Fruit fly (Drosophila melanogaster) whole organism, embryonic: ENCODE data around the gene p23.

Experiments
- Atf-2 ChIP-seq: fragments of 200-800 bp; sonication (Bioruptor generic); optimal IDR thresholded peaks from 2 replicates; lab custom pipeline; 2016; ENCODE audit warnings: missing biosample characterization, missing genetic modification characterization
- CG1024 ChIP-seq: fragments of 200-800 bp; sonication (Bioruptor generic); IDR thresholded peaks from 2 replicates; pipeline ENCODE4 v1.3.6; 2022; ENCODE audit warnings: missing biosample characterization, missing genetic modification characterization
- CG10274 ChIP-seq: fragments of 200-800 bp; sonication (Bioruptor generic); optimal IDR thresholded peaks from 3 replicates; lab custom pipeline; 2017; ENCODE audit warnings: missing biosample characterization, mild to moderate bottlenecking, missing genetic modification characterization
- CG11398 ChIP-seq: fragments of 200-800 bp; sonication (Bioruptor generic); optimal IDR thresholded peaks from 2 replicates; lab custom pipeline; 2016; ENCODE audit warnings: missing biosample characterization, missing genetic modification characterization
- CG12942 ChIP-seq: fragments of 200-800 bp; sonication (Bioruptor generic); optimal IDR thresholded peaks from 3 replicates; lab custom pipeline; 2016; ENCODE audit warnings: missing biosample characterization, missing genetic modification characterization
- CG13624 ChIP-seq: fragments of 200-800 bp; sonication (Bioruptor generic); optimal IDR thresholded peaks from 2 replicates; lab custom pipeline; 2016; ENCODE audit warnings: missing biosample characterization, missing genetic modification characterization
- CG15601 ChIP-seq: fragments of 200-800 bp; sonication (Bioruptor generic); optimal IDR thresholded peaks from 3 replicates; lab custom pipeline; 2019; ENCODE audit warnings: missing biosample characterization, mild to moderate bottlenecking, missing genetic modification characterization, moderate library complexity
- CG16779 ChIP-seq: fragments of 200-800 bp; sonication (Bioruptor generic); IDR thresholded peaks from 2 replicates; pipeline ENCODE4 v1.3.6; 2022; ENCODE audit warnings: missing biosample characterization, missing genetic modification characterization
- CG1792 ChIP-seq: fragments of 200-800 bp; sonication (Bioruptor generic); optimal IDR thresholded peaks from 2 replicates; lab custom pipeline; 2016; ENCODE audit warnings: missing biosample characterization, missing genetic modification characterization
- CG18476 ChIP-seq: fragments of 200-800 bp; sonication (Bioruptor generic); optimal IDR thresholded peaks from 2 replicates; lab custom pipeline; 2016; ENCODE audit warnings: missing biosample characterization, mild to moderate bottlenecking, missing genetic modification characterization
- CG18599 ChIP-seq: fragments of 200-800 bp; sonication (Bioruptor generic); optimal IDR thresholded peaks from 3 replicates; lab custom pipeline; 2017; ENCODE audit warnings: missing biosample characterization, missing genetic modification characterization, mild to moderate bottlenecking, moderate library complexity, missing genetic modification reagents
- CG18764 ChIP-seq: fragments of 200-800 bp; sonication (Bioruptor generic); optimal IDR thresholded peaks from 3 replicates; lab custom pipeline; 2016; ENCODE audit warnings: missing biosample characterization, missing genetic modification characterization
- CG2129 ChIP-seq: fragments of 200-800 bp; sonication (Bioruptor generic); IDR thresholded peaks from 2 replicates; pipeline ENCODE4 v1.3.6; 2022; ENCODE audit warnings: missing biosample characterization, missing genetic modification characterization; ENCODE audit not compliant: partially characterized antibody
- CG8359 ChIP-seq: fragments of 200-800 bp; sonication (Bioruptor generic); optimal IDR thresholded peaks from 2 replicates; lab custom pipeline; 2017; ENCODE audit warnings: missing biosample characterization, mild to moderate bottlenecking, missing genetic modification characterization, borderline replicate concordance
- CG9609 ChIP-seq: fragments of 200-800 bp; sonication (Bioruptor generic); optimal IDR thresholded peaks from 3 replicates; lab custom pipeline; 2016; ENCODE audit warnings: missing biosample characterization, missing genetic modification characterization
- CG9727 ChIP-seq: fragments of 200-800 bp; sonication (Bioruptor generic); optimal IDR thresholded peaks from 3 replicates; lab custom pipeline; 2017; ENCODE audit warnings: missing biosample characterization, mild to moderate bottlenecking, missing genetic modification characterization
- CG9797 ChIP-seq: fragments of 200-800 bp; sonication (Bioruptor generic); optimal IDR thresholded peaks from 3 replicates; lab custom pipeline; 2018; ENCODE audit warnings: missing biosample characterization, mild to moderate bottlenecking, missing genetic modification characterization
- Dek ChIP-seq: fragments of 200-800 bp; sonication (Bioruptor generic); optimal IDR thresholded peaks from 3 replicates; lab custom pipeline; 2019; ENCODE audit warnings: missing biosample characterization, mild to moderate bottlenecking, missing genetic modification characterization, moderate library complexity
- Dfd ChIP-seq, 2 experiments: fragments of >200 bp; optimal IDR thresholded peaks; 2 replicates each; lab custom pipeline; 2017; ENCODE audit warnings: missing biosample characterization in 2 of 2, missing genetic modification characterization in 2 of 2
- E2f1 ChIP-seq: fragments of 200-800 bp; sonication (Bioruptor generic); IDR thresholded peaks from 2 replicates; pipeline ENCODE4 v1.3.6; 2022; ENCODE audit warnings: missing biosample characterization, missing genetic modification characterization
- E2f2 ChIP-seq: fragments of 200-800 bp; sonication (Bioruptor generic); IDR thresholded peaks from 2 replicates; pipeline ENCODE4 v1.3.6; 2022; ENCODE audit warnings: missing biosample characterization, missing genetic modification characterization
- ERR ChIP-seq: fragments of 200-800 bp; sonication (Bioruptor generic); optimal IDR thresholded peaks from 2 replicates; lab custom pipeline; 2016; ENCODE audit warnings: missing biosample characterization, missing genetic modification characterization
- HLH4C ChIP-seq: fragments of 200-800 bp; sonication (Bioruptor generic); IDR thresholded peaks from 3 replicates; pipeline ENCODE4 v1.3.6; 2022; ENCODE audit warnings: missing biosample characterization, missing genetic modification characterization; ENCODE audit not compliant: partially characterized antibody
- HmgZ ChIP-seq: fragments of 200-800 bp; sonication (Bioruptor generic); optimal IDR thresholded peaks from 2 replicates; lab custom pipeline; 2018; ENCODE audit warnings: missing biosample characterization, mild to moderate bottlenecking, missing genetic modification characterization
- Hr78 ChIP-seq, 2 experiments: fragments of 200-800 bp in 1 of 2; fragments of >200 bp in 1 of 2; sonication (Bioruptor generic) in 1 of 2; optimal IDR thresholded peaks; 2 replicates each; lab custom pipeline; 2017 to 2019; ENCODE audit warnings: missing biosample characterization in 2 of 2, missing genetic modification characterization in 2 of 2, mild to moderate bottlenecking in 1 of 2, moderate library complexity in 1 of 2
- Lpt ChIP-seq: fragments of >200 bp; optimal IDR thresholded peaks from 2 replicates; lab custom pipeline; 2018; ENCODE audit warnings: missing biosample characterization, missing genetic modification characterization
- Mad ChIP-seq: fragments of 200-800 bp; sonication (Bioruptor generic); optimal IDR thresholded peaks from 2 replicates; lab custom pipeline; 2016; ENCODE audit warnings: missing biosample characterization, missing genetic modification characterization
- Max ChIP-seq: fragments of 200-800 bp; sonication (Bioruptor generic); optimal IDR thresholded peaks from 2 replicates; lab custom pipeline; 2016; ENCODE audit warnings: missing biosample characterization, mild to moderate bottlenecking, missing genetic modification characterization
- Med ChIP-seq: fragments of 200-800 bp; sonication (Bioruptor generic); peaks from one replicate; lab custom pipeline; 2016; ENCODE audit warnings: missing biosample characterization, missing genetic modification characterization, mild to moderate bottlenecking, inconsistent platforms, moderate library complexity
- Neu2 ChIP-seq: fragments of 200-800 bp; sonication (Bioruptor generic); optimal IDR thresholded peaks from 3 replicates; lab custom pipeline; 2016; ENCODE audit warnings: missing biosample characterization, missing genetic modification characterization, borderline replicate concordance
- Rx ChIP-seq: fragments of 200-800 bp; sonication (Bioruptor generic); IDR thresholded peaks from 2 replicates; pipeline ENCODE4 v1.3.6; 2022; ENCODE audit warnings: missing biosample characterization, missing genetic modification characterization
- Scr ChIP-seq: fragments of 200-800 bp; sonication (Bioruptor generic); IDR thresholded peaks from 2 replicates; pipeline ENCODE4 v1.3.6; 2022; ENCODE audit warnings: missing biosample characterization, missing genetic modification characterization; ENCODE audit not compliant: partially characterized antibody
- ap ChIP-seq: fragments of 200-800 bp; sonication (Bioruptor generic); IDR thresholded peaks from 2 replicates; pipeline ENCODE4 v1.3.6; 2022; ENCODE audit warnings: missing biosample characterization, missing genetic modification characterization
- btn ChIP-seq: fragments of 200-800 bp; sonication (Bioruptor generic); optimal IDR thresholded peaks from 2 replicates; lab custom pipeline; 2016; ENCODE audit warnings: missing biosample characterization, missing genetic modification characterization
- cg ChIP-seq: fragments of 200-800 bp; sonication (Bioruptor generic); optimal IDR thresholded peaks from 3 replicates; lab custom pipeline; 2019; ENCODE audit warnings: missing biosample characterization, mild to moderate bottlenecking, missing genetic modification characterization, moderate library complexity
- da ChIP-seq: fragments of 200-800 bp; sonication (Bioruptor generic); optimal IDR thresholded peaks from 2 replicates; lab custom pipeline; 2016; ENCODE audit warnings: missing biosample characterization, missing genetic modification characterization
- dan ChIP-seq: fragments of 200-800 bp; sonication (Bioruptor generic); IDR thresholded peaks from 2 replicates; pipeline ENCODE4 v1.3.6; 2022; ENCODE audit warnings: missing biosample characterization, missing genetic modification characterization
- dati ChIP-seq: fragments of 200-800 bp; sonication (Bioruptor generic); IDR thresholded peaks from 2 replicates; pipeline ENCODE4 v1.3.6; 2022; ENCODE audit warnings: missing biosample characterization, missing genetic modification characterization
- fru ChIP-seq: fragments of >200 bp; optimal IDR thresholded peaks from 2 replicates; lab custom pipeline; 2017
- hkb ChIP-seq, 2 experiments: fragments of 200-800 bp in 1 of 2; fragments of >200 bp in 1 of 2; sonication (Bioruptor generic) in 1 of 2; IDR thresholded peaks in 1 of 2; optimal IDR thresholded peaks in 1 of 2; 2 replicates each; pipeline versions ENCODE4 v1.3.6 to Lab custom; 2017 to 2022; ENCODE audit warnings: missing biosample characterization in 1 of 2, missing genetic modification characterization in 1 of 2
- lmd ChIP-seq: fragments of 200-800 bp; sonication (Bioruptor generic); IDR thresholded peaks from 2 replicates; pipeline ENCODE4 v1.3.6; 2022; ENCODE audit warnings: missing biosample characterization, missing genetic modification characterization
- maf-S ChIP-seq: fragments of 200-800 bp; sonication (Bioruptor generic); optimal IDR thresholded peaks from 2 replicates; lab custom pipeline; 2016; ENCODE audit warnings: missing biosample characterization, missing genetic modification characterization
- org-1 ChIP-seq: fragments of 200-800 bp; sonication (Bioruptor generic); optimal IDR thresholded peaks from 2 replicates; lab custom pipeline; 2017; ENCODE audit warnings: missing biosample characterization, missing genetic modification characterization
- p53 ChIP-seq: fragments of 200-800 bp; sonication (Bioruptor generic); optimal IDR thresholded peaks from 2 replicates; lab custom pipeline; 2016; ENCODE audit warnings: missing biosample characterization, missing genetic modification characterization
- pnt ChIP-seq: fragments of 200-800 bp; sonication (Bioruptor generic); optimal IDR thresholded peaks from 3 replicates; lab custom pipeline; 2016; ENCODE audit warnings: missing biosample characterization, missing genetic modification characterization
- rib ChIP-seq: fragments of 200-800 bp; sonication (Bioruptor generic); IDR thresholded peaks from 2 replicates; pipeline ENCODE4 v1.3.6; 2022; ENCODE audit warnings: missing biosample characterization, missing genetic modification characterization
- schlank ChIP-seq: fragments of 200-800 bp; sonication (Bioruptor generic); optimal IDR thresholded peaks from 2 replicates; lab custom pipeline; 2018; ENCODE audit warnings: missing biosample characterization, mild to moderate bottlenecking, missing genetic modification characterization
- so ChIP-seq: fragments of 200-800 bp; sonication (Bioruptor generic); IDR thresholded peaks from 3 replicates; pipeline ENCODE4 v1.3.6; 2022; ENCODE audit warnings: missing biosample characterization, missing genetic modification characterization
- sr ChIP-seq: fragments of 200-800 bp; sonication (Bioruptor generic); IDR thresholded peaks from 3 replicates; pipeline ENCODE4 v1.3.6; 2022; ENCODE audit warnings: missing biosample characterization, missing genetic modification characterization
- stwl ChIP-seq: fragments of 200-800 bp; sonication (Bioruptor generic); optimal IDR thresholded peaks from 3 replicates; lab custom pipeline; 2018; ENCODE audit warnings: missing biosample characterization, mild to moderate bottlenecking, missing genetic modification characterization, moderate library complexity
- tx ChIP-seq: fragments of 200-800 bp; sonication (Bioruptor generic); optimal IDR thresholded peaks from 2 replicates; lab custom pipeline; 2016; ENCODE audit warnings: missing biosample characterization, missing genetic modification characterization
- vnd ChIP-seq: fragments of 200-800 bp; sonication (Bioruptor generic); IDR thresholded peaks from 3 replicates; pipeline ENCODE4 v1.3.6; 2022; ENCODE audit warnings: missing biosample characterization, missing genetic modification characterization; ENCODE audit not compliant: partially characterized antibody

p23 gene

DNA sequence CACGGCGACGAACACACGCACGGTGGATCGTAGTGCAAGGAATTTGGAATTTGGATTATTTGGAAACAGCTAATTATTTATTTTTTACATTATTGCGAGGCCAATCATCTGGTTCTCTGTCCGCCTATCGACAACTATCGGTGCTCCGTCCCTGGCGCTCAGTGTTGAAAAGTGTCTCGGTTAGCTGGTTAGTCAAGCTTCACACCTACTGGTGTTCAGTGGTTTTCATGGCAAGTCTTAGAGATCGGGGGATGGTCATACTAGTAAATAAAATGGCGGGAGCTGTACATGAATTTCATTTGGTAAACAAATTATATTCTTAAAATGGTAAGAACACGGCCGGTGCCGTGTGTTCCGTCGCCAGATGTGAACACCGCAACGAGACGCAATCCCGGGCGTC lies 33.2 kb downstream of the p23 start, which contains the start of the genes trbd and dmt (continued):
- TF ChIP-seq maf-S (GFP tag; lab: Kevin White, UChicago) (peak; percentile 69), ap (no peak), cg (GFP tag; lab: Kevin White, UChicago) (no peak), rib (no peak), CG2129 (GFP tag; lab: Robert Waterston, UW) (no peak), pnt (peak; percentile 29), sr (GFP tag; lab: Robert Waterston, UW) (no peak), CG18764 (GFP tag; lab: Kevin White, UChicago) (peak; percentile 22), vnd (GFP tag; lab: Robert Waterston, UW) (no peak), CG9609 (GFP tag; lab: Kevin White, UChicago) (peak; percentile 53), hkb (optimal IDR thresholded peaks at IDR 0.05; lab: Kevin White, UChicago) (peak; percentile 24), hkb (GFP tag; IDR thresholded peaks at IDR 0.05; lab: Robert Waterston, UW) (no peak), CG8359 (no peak), Dfd (GFP tag; optimal IDR thresholded peaks at IDR 0.05; lab: Kevin White, UChicago) (no peak), dan (GFP tag; lab: Robert Waterston, UW) (no peak), Med (peak; percentile 98), CG18476 (no peak), ERR (GFP tag; lab: Kevin White, UChicago) (peak; percentile 55), fru (lab: Kevin White, UChicago) (no peak), stwl (no peak), CG9797 (peak; percentile 96), Neu2 (GFP tag; lab: Kevin White, UChicago) (no peak), HmgZ (tag; lab: Kevin White, UChicago) (peak; percentile 88), Dek (tag; lab: Kevin White, UChicago) (no peak), CG16779 (GFP tag; lab: Robert Waterston, UW) (no peak), HLH4C (GFP tag; lab: Robert Waterston, UW) (no peak), tx (GFP tag; lab: Kevin White, UChicago) (peak; percentile 58), btn (peak; percentile 19), schlank (tag; lab: Kevin White, UChicago) (peak; percentile 2), CG13624 (GFP tag; lab: Kevin White, UChicago) (peak; percentile 76), Max (GFP tag; lab: Kevin White, UChicago) (peak; percentile 28), dati (GFP tag; lab: Robert Waterston, UW) (no peak), CG10274 (GFP tag; lab: Kevin White, UChicago) (no peak), Rx (GFP tag; lab: Robert Waterston, UW) (no peak), CG15601 (tag; lab: Kevin White, UChicago) (no peak), Mad (peak; percentile 58), Lpt (GFP tag; lab: Kevin White, UChicago) (no peak), CG12942 (GFP tag; lab: Kevin White, UChicago) (peak; percentile 23), Atf-2 (GFP tag; lab: Kevin White, UChicago) (peak; percentile 17), CG1792 (GFP tag; lab: Kevin White, UChicago) (peak; percentile 69), Scr (GFP tag; lab: Robert Waterston, UW) (no peak), E2f2 (no peak), Hr78 (GFP tag; optimal IDR thresholded peaks at IDR 0.05; lab: Kevin White, UChicago) (no peak), p53 (GFP tag; lab: Kevin White, UChicago) (peak; percentile 78), CG11398 (GFP tag; lab: Kevin White, UChicago) (peak; percentile 50), E2f1 (GFP tag; lab: Robert Waterston, UW) (no peak), org-1 (GFP tag; lab: Kevin White, UChicago) (no peak), da (GFP tag; lab: Kevin White, UChicago) (peak; percentile 60), CG1024 (no peak), CG9727 (peak; percentile 30), lmd (GFP tag; lab: Robert Waterston, UW) (no peak), CG18599 (GFP tag; lab: Kevin White, UChicago) (no peak), so (GFP tag; lab: Robert Waterston, UW) (no peak)
